Fruit fly (Drosophila melanogaster) whole organism, embryonic: ENCODE measurements around the gene Pi3K68D.

Experiments
- ATbp ChIP-seq: fragments of 200-800 bp; sonication (Bioruptor generic); optimal IDR thresholded peaks from 2 replicates; lab custom pipeline; 2017; ENCODE audit warnings: missing biosample characterization, mild to moderate bottlenecking, missing genetic modification characterization, missing genetic modification reagents
- CG11723 ChIP-seq: fragments of 200-800 bp; sonication (Bioruptor generic); optimal IDR thresholded peaks from 2 replicates; lab custom pipeline; 2017; ENCODE audit warnings: missing biosample characterization, mild to moderate bottlenecking, missing genetic modification characterization
- CG13624 ChIP-seq: fragments of 200-800 bp; sonication (Bioruptor generic); optimal IDR thresholded peaks from 2 replicates; lab custom pipeline; 2016; ENCODE audit warnings: missing biosample characterization, missing genetic modification characterization
- CG15479 ChIP-seq: fragments of 200-800 bp; sonication (Bioruptor generic); optimal IDR thresholded peaks from 3 replicates; lab custom pipeline; 2019; ENCODE audit warnings: missing biosample characterization, mild to moderate bottlenecking, missing genetic modification characterization, moderate library complexity
- CG18262 ChIP-seq: fragments of 200-800 bp; optimal IDR thresholded peaks from 3 replicates; lab custom pipeline; 2019; ENCODE audit warnings: missing biosample characterization, mild to moderate bottlenecking, missing genetic modification characterization, moderate library complexity
- CG4707 ChIP-seq: fragments of 200-800 bp; sonication (Bioruptor generic); optimal IDR thresholded peaks from 2 replicates; lab custom pipeline; 2018; ENCODE audit warnings: missing biosample characterization, mild to moderate bottlenecking, missing genetic modification characterization, moderate library complexity
- CG7357 ChIP-seq: fragments of 200-800 bp; sonication (Bioruptor generic); IDR thresholded peaks from 3 replicates; pipeline ENCODE4 v1.3.6; 2022; ENCODE audit warnings: missing biosample characterization, missing genetic modification characterization
- CG7786 ChIP-seq: fragments of 200-800 bp; sonication (Bioruptor generic); optimal IDR thresholded peaks from 2 replicates; lab custom pipeline; 2016; ENCODE audit warnings: missing biosample characterization, missing genetic modification characterization
- CG7963 ChIP-seq: fragments of 200-800 bp; sonication (Bioruptor generic); IDR thresholded peaks from 3 replicates; pipeline ENCODE4 v1.3.6; 2022; ENCODE audit warnings: missing biosample characterization, missing genetic modification characterization; ENCODE audit not compliant: partially characterized antibody
- CG8290 ChIP-seq, 3 experiments: fragments of 200-800 bp; sonication (Bioruptor generic); optimal IDR thresholded peaks; 2 replicates each; lab custom pipeline; 2016 to 2019; ENCODE audit warnings: missing biosample characterization in 3 of 3, missing genetic modification characterization in 3 of 3, mild to moderate bottlenecking in 2 of 3, moderate library complexity in 1 of 3
- CHES-1-like ChIP-seq: fragments of 200-800 bp; sonication (Bioruptor generic); optimal IDR thresholded peaks from 2 replicates; lab custom pipeline; 2016; ENCODE audit warnings: missing biosample characterization, missing genetic modification characterization
- Camta ChIP-seq: fragments of 200-800 bp; sonication (Bioruptor generic); optimal IDR thresholded peaks from 2 replicates; lab custom pipeline; 2016; ENCODE audit warnings: missing biosample characterization, missing genetic modification characterization
- D19B ChIP-seq: fragments of 200-800 bp; sonication (Bioruptor generic); optimal IDR thresholded peaks from 2 replicates; lab custom pipeline; 2017; ENCODE audit warnings: missing biosample characterization, mild to moderate bottlenecking, missing genetic modification characterization
- Dek ChIP-seq: fragments of 200-800 bp; sonication (Bioruptor generic); optimal IDR thresholded peaks from 3 replicates; lab custom pipeline; 2019; ENCODE audit warnings: missing biosample characterization, mild to moderate bottlenecking, missing genetic modification characterization, moderate library complexity
- Dfd ChIP-seq, 2 experiments: fragments of >200 bp; optimal IDR thresholded peaks; 2 replicates each; lab custom pipeline; 2017; ENCODE audit warnings: missing biosample characterization in 2 of 2, missing genetic modification characterization in 2 of 2
- Dip3 ChIP-seq: fragments of 200-800 bp; sonication (Bioruptor generic); optimal IDR thresholded peaks from 3 replicates; lab custom pipeline; 2016; ENCODE audit warnings: missing biosample characterization, missing genetic modification characterization
- Drgx ChIP-seq: fragments of 200-800 bp; sonication (Bioruptor generic); IDR thresholded peaks from 2 replicates; pipeline ENCODE4 v1.3.6; 2022; ENCODE audit warnings: missing biosample characterization, missing genetic modification characterization
- HHEX ChIP-seq: fragments of 200-800 bp; sonication (Bioruptor generic); optimal IDR thresholded peaks from 3 replicates; lab custom pipeline; 2017; ENCODE audit warnings: missing biosample characterization, mild to moderate bottlenecking, missing genetic modification characterization, missing genetic modification reagents
- Hand ChIP-seq: fragments of 200-800 bp; sonication (Bioruptor generic); optimal IDR thresholded peaks from 2 replicates; lab custom pipeline; 2017; ENCODE audit warnings: mild to moderate bottlenecking, missing biosample characterization, missing genetic modification reagents, missing genetic modification characterization
- Hr51 ChIP-seq, 2 experiments: fragments of 200-800 bp; sonication (Bioruptor generic); optimal IDR thresholded peaks; 2 replicates in 1 of 2; 3 replicates in 1 of 2; lab custom pipeline; 2016 to 2018; ENCODE audit warnings: missing biosample characterization in 2 of 2, missing genetic modification characterization in 2 of 2, mild to moderate bottlenecking in 1 of 2, moderate library complexity in 1 of 2
- NC2α ChIP-seq: fragments of 200-800 bp; sonication (Bioruptor generic); optimal IDR thresholded peaks from 2 replicates; lab custom pipeline; 2016; ENCODE audit warnings: missing biosample characterization, missing genetic modification characterization
- Nf-YB ChIP-seq: fragments of 200-800 bp; sonication (Bioruptor generic); optimal IDR thresholded peaks from 3 replicates; lab custom pipeline; 2019; ENCODE audit warnings: missing biosample characterization, mild to moderate bottlenecking, missing genetic modification characterization, moderate library complexity
- Oli ChIP-seq: fragments of 200-800 bp; sonication (Bioruptor generic); optimal IDR thresholded peaks from 2 replicates; lab custom pipeline; 2018; ENCODE audit warnings: missing biosample characterization, mild to moderate bottlenecking, missing genetic modification characterization, moderate library complexity
- Pdp1 ChIP-seq, 2 experiments: fragments of 200-800 bp; sonication (Bioruptor generic); optimal IDR thresholded peaks; 3 replicates each; lab custom pipeline; 2016; ENCODE audit warnings: missing biosample characterization in 2 of 2, missing genetic modification characterization in 2 of 2, mild to moderate bottlenecking in 1 of 2, moderate library complexity in 1 of 2
- Six4 ChIP-seq: fragments of 200-800 bp; sonication (Bioruptor generic); optimal IDR thresholded peaks from 2 replicates; lab custom pipeline; 2016; ENCODE audit warnings: missing biosample characterization, missing genetic modification characterization
- Sry-β ChIP-seq: fragments of 200-800 bp; sonication (Bioruptor generic); optimal IDR thresholded peaks from 2 replicates; lab custom pipeline; 2018; ENCODE audit warnings: missing biosample characterization, mild to moderate bottlenecking, missing genetic modification characterization, moderate library complexity
- Xrp1 ChIP-seq: fragments of 200-800 bp; sonication (Bioruptor generic); IDR thresholded peaks from 2 replicates; pipeline ENCODE4 v1.3.6; 2022; ENCODE audit warnings: missing biosample characterization, missing genetic modification characterization
- ac ChIP-seq: fragments of 200-800 bp; sonication (Bioruptor generic); optimal IDR thresholded peaks from 3 replicates; lab custom pipeline; 2017; ENCODE audit warnings: missing biosample characterization, mild to moderate bottlenecking, missing genetic modification characterization
- aop ChIP-seq: fragments of 200-800 bp; sonication (Bioruptor generic); IDR thresholded peaks from 2 replicates; pipeline ENCODE4 v1.3.6; 2022; ENCODE audit warnings: missing biosample characterization, missing genetic modification characterization
- cato ChIP-seq: fragments of 200-800 bp; sonication (Bioruptor generic); optimal IDR thresholded peaks from 2 replicates; lab custom pipeline; 2016; ENCODE audit warnings: missing biosample characterization, missing genetic modification characterization, borderline replicate concordance
- cg ChIP-seq: fragments of 200-800 bp; sonication (Bioruptor generic); optimal IDR thresholded peaks from 3 replicates; lab custom pipeline; 2019; ENCODE audit warnings: missing biosample characterization, mild to moderate bottlenecking, missing genetic modification characterization, moderate library complexity
- chif ChIP-seq, 2 experiments: fragments of 200-800 bp; sonication (Bioruptor generic); optimal IDR thresholded peaks; 3 replicates each; lab custom pipeline; 2016; ENCODE audit warnings: missing biosample characterization in 2 of 2, missing genetic modification characterization in 2 of 2
- dysf ChIP-seq: fragments of 200-800 bp; sonication (Bioruptor generic); IDR thresholded peaks from 3 replicates; pipeline ENCODE4 v1.3.6; 2022; ENCODE audit warnings: missing biosample characterization, missing genetic modification characterization
- ems ChIP-seq: fragments of 200-800 bp; sonication (Bioruptor generic); optimal IDR thresholded peaks from 3 replicates; lab custom pipeline; 2016; ENCODE audit warnings: missing biosample characterization, missing genetic modification characterization
- grn ChIP-seq: fragments of 200-800 bp; sonication (Bioruptor generic); optimal IDR thresholded peaks from 3 replicates; lab custom pipeline; 2017; ENCODE audit warnings: missing biosample characterization, missing genetic modification characterization
- ham ChIP-seq: fragments of 200-800 bp; sonication (Bioruptor generic); IDR thresholded peaks from 2 replicates; pipeline ENCODE4 v1.3.6; 2022; ENCODE audit warnings: missing biosample characterization, missing genetic modification characterization
- hbn ChIP-seq: fragments of 200-800 bp; sonication (Bioruptor generic); IDR thresholded peaks from 2 replicates; pipeline ENCODE4 v1.3.6; 2022; ENCODE audit warnings: missing biosample characterization, missing genetic modification characterization; ENCODE audit not compliant: partially characterized antibody
- hkb ChIP-seq, 2 experiments: fragments of 200-800 bp in 1 of 2; fragments of >200 bp in 1 of 2; sonication (Bioruptor generic) in 1 of 2; IDR thresholded peaks in 1 of 2; optimal IDR thresholded peaks in 1 of 2; 2 replicates each; pipeline versions ENCODE4 v1.3.6 to Lab custom; 2017 to 2022; ENCODE audit warnings: missing biosample characterization in 1 of 2, missing genetic modification characterization in 1 of 2
- phol ChIP-seq: fragments of 200-800 bp; sonication (Bioruptor generic); optimal IDR thresholded peaks from 3 replicates; lab custom pipeline; 2018; ENCODE audit warnings: missing biosample characterization, mild to moderate bottlenecking, missing genetic modification characterization, moderate library complexity
- pzg ChIP-seq: fragments of 200-800 bp; sonication (Bioruptor generic); optimal IDR thresholded peaks from 3 replicates; lab custom pipeline; 2018; ENCODE audit warnings: missing biosample characterization, mild to moderate bottlenecking, missing genetic modification characterization, moderate library complexity
- salm ChIP-seq: fragments of 200-800 bp; sonication (Bioruptor generic); optimal IDR thresholded peaks from 2 replicates; lab custom pipeline; 2018; ENCODE audit warnings: missing biosample characterization, mild to moderate bottlenecking, missing genetic modification characterization
- slp2 ChIP-seq: fragments of 200-800 bp; sonication (Bioruptor generic); optimal IDR thresholded peaks from 2 replicates; lab custom pipeline; 2016; ENCODE audit warnings: missing biosample characterization, missing genetic modification characterization
- tap ChIP-seq: fragments of 200-800 bp; optimal IDR thresholded peaks from 3 replicates; lab custom pipeline; 2019; ENCODE audit warnings: missing biosample characterization, mild to moderate bottlenecking, missing genetic modification characterization, moderate library complexity
- tin ChIP-seq: fragments of 200-800 bp; sonication (Bioruptor generic); optimal IDR thresholded peaks from 3 replicates; lab custom pipeline; 2016; ENCODE audit warnings: missing biosample characterization, missing genetic modification characterization
- zen ChIP-seq: fragments of 200-800 bp; sonication (Bioruptor generic); optimal IDR thresholded peaks from 3 replicates; lab custom pipeline; 2018; ENCODE audit warnings: missing biosample characterization, mild to moderate bottlenecking, missing genetic modification characterization, moderate library complexity
- zen2 ChIP-seq: fragments of 200-800 bp; sonication (Bioruptor generic); IDR thresholded peaks from 3 replicates; pipeline ENCODE4 v1.3.6; 2022; ENCODE audit warnings: missing biosample characterization, missing genetic modification characterization; ENCODE audit not compliant: partially characterized antibody
- zfh1 ChIP-seq: fragments of 200-800 bp; sonication (Bioruptor generic); IDR thresholded peaks from 3 replicates; pipeline ENCODE4 v1.3.6; 2022; ENCODE audit warnings: missing biosample characterization, missing genetic modification characterization

Gene Pi3K68D

DNA sequence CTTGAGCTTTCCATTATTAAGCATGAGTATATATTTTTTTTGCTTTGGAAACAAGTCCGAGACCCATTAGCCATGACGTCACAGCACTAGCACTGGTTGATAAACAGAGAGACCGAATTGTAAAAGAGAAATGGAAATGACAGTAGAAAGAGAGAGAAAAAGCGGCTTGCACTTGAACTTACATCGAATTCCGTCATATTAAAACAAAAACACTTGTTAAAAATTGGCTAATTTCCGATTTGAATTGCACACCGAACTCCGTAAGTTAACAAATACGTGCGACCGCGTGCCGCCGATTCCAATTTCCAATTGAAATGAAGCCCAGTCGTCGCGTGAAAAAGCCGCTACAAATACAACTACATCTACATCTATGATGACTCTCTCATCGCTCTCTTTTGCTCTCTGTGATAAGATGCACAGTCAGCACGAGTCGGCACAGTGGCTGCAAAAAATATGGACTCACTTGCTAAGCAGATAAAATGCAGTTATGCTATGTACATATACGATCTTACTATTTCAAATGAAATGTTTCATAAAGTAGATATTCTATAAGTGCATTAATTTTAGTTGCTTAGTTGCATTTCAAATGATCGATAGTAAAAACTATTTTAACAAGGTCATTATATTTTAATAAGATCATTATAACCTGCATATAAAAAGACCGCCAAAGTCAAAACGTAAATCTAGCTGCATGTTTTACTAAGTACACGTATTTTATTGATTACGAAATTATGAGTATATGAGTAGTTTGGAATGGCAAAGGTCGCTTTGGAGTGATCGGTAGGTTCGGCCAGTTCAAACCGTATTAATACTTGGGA is 30.0 kb upstream of the Pi3K68D start (continued):
- TF ChIP-seq ac (no peak), CG4707 (GFP tag; lab: Kevin White, UChicago) (no peak), CG8290 (GFP tag; optimal IDR thresholded peaks at IDR 0.05; lab: Kevin White, UChicago) (no peak), CG8290 (tag; optimal IDR thresholded peaks at IDR 0.05; lab: Kevin White, UChicago) (no peak), pzg (GFP tag; lab: Kevin White, UChicago) (no peak), slp2 (GFP tag; lab: Kevin White, UChicago) (no peak), CG15479 (no peak), Dek (peak; percentile 5), dysf (GFP tag; lab: Robert Waterston, UW) (peak; percentile 26; the same call in 1 of the 3 replicates), zen (no peak), CHES-1-like (GFP tag; lab: Kevin White, UChicago) (no peak), Camta (GFP tag; lab: Kevin White, UChicago) (peak; percentile 24), CG7963 (no peak), CG7786 (GFP tag; lab: Kevin White, UChicago) (no peak), ham (GFP tag; lab: Robert Waterston, UW) (no peak), Drgx (GFP tag; lab: Robert Waterston, UW) (peak; percentile 56; the same call in 1 of the 2 replicates), tin (peak; percentile 4), D19B (GFP tag; lab: Kevin White, UChicago) (no peak), HHEX (GFP tag; lab: Kevin White, UChicago) (peak; percentile 0), ATbp (GFP tag; lab: Kevin White, UChicago) (no peak), grn (GFP tag; lab: Kevin White, UChicago) (no peak), Xrp1 (GFP tag; lab: Robert Waterston, UW) (peak; percentile 64), hbn (GFP tag; lab: Robert Waterston, UW) (no peak), aop (GFP tag; lab: Robert Waterston, UW) (no peak), Sry-β (GFP tag; lab: Kevin White, UChicago) (no peak), Pdp1 (GFP tag; optimal IDR thresholded peaks at IDR 0.05; lab: Kevin White, UChicago) (peak; percentile 13 to 45), zen2 (GFP tag; lab: Robert Waterston, UW) (no peak), ems (GFP tag; lab: Kevin White, UChicago) (peak; percentile 33), Hr51 (GFP tag; optimal IDR thresholded peaks at IDR 0.05; lab: Kevin White, UChicago) (no peak), phol (tag; lab: Kevin White, UChicago) (peak; percentile 19), Hand (peak; percentile 25), tap (no peak), Nf-YB (GFP tag; lab: Kevin White, UChicago) (no peak), Dfd (GFP tag; optimal IDR thresholded peaks at IDR 0.05; lab: Kevin White, UChicago) (no peak), Six4 (GFP tag; lab: Kevin White, UChicago) (no peak), NC2α (GFP tag; lab: Kevin White, UChicago) (no peak), zfh1 (GFP tag; lab: Robert Waterston, UW) (peak; percentile 40; the same call in 1 of the 3 replicates), Oli (peak; percentile 17), CG13624 (GFP tag; lab: Kevin White, UChicago) (peak; percentile 46), chif (GFP tag; optimal IDR thresholded peaks at IDR 0.05; lab: Kevin White, UChicago) (peak in 1 of 2 experiments; percentile 12), cato (GFP tag; lab: Kevin White, UChicago) (no peak), cg (GFP tag; lab: Kevin White, UChicago) (peak; percentile 86), Dip3 (GFP tag; lab: Kevin White, UChicago) (no peak), hkb (optimal IDR thresholded peaks at IDR 0.05; lab: Kevin White, UChicago) (no peak), hkb (GFP tag; IDR thresholded peaks at IDR 0.05; lab: Robert Waterston, UW) (peak; percentile 44; the same call in 1 of the 2 replicates), CG7357 (GFP tag; lab: Robert Waterston, UW) (no peak), CG18262 (tag; lab: Kevin White, UChicago) (peak; percentile 24), CG11723 (no peak), salm (tag; lab: Kevin White, UChicago) (no peak)
